Worm (Caenorhabditis elegans) whole organism, early embryonic: ENCODE measurements around the gene C08G5.6.

Source experiments
- B0310.2 ChIP-seq: sonication (generic microtip); optimal IDR thresholded peaks from 2 replicates; lab custom pipeline; 2016; ENCODE audit warnings: mild to moderate bottlenecking, missing genetic modification characterization, missing compliant biosample characterization
- F13C5.2 ChIP-seq: sonication (generic microtip); optimal IDR thresholded peaks from 2 replicates; lab custom pipeline; 2017; ENCODE audit warnings: mild to moderate bottlenecking, missing genetic modification characterization, inconsistent platforms, missing compliant biosample characterization
- aly-1 ChIP-seq: sonication (generic microtip); optimal IDR thresholded peaks from 2 replicates; lab custom pipeline; 2016; ENCODE audit warnings: missing genetic modification characterization, missing compliant biosample characterization
- ama-1 ChIP-seq: fragments of 150-350 bp; optimal IDR thresholded peaks from 2 replicates; lab custom pipeline; 2014
- ceh-13 ChIP-seq: fragments of 200-800 bp; sonication (Bioruptor generic); optimal IDR thresholded peaks from 2 replicates; lab custom pipeline; 2018; ENCODE audit warnings: mild to moderate bottlenecking, missing genetic modification characterization, missing compliant biosample characterization
- ceh-36 ChIP-seq: sonication (generic microtip); optimal IDR thresholded peaks from 2 replicates; lab custom pipeline; 2016; ENCODE audit warnings: missing genetic modification characterization, inconsistent platforms, missing compliant biosample characterization
- ets-7 ChIP-seq: sonication (generic microtip); optimal IDR thresholded peaks from 2 replicates; lab custom pipeline; 2016; ENCODE audit warnings: missing genotype, missing genetic modification characterization, missing compliant biosample characterization
- flt-1 ChIP-seq: fragments of 200-800 bp; sonication (Bioruptor generic); IDR thresholded peaks from 2 replicates; pipeline ENCODE4 v1.3.6; 2022; ENCODE audit warnings: missing genetic modification characterization, missing compliant biosample characterization
- hmbx-1 ChIP-seq: sonication (generic microtip); optimal IDR thresholded peaks from 2 replicates; lab custom pipeline; 2016; ENCODE audit warnings: mild to moderate bottlenecking, missing genetic modification characterization, missing compliant biosample characterization
- hmg-4 ChIP-seq: fragments of 200-800 bp; sonication (Bioruptor generic); optimal IDR thresholded peaks from 2 replicates; lab custom pipeline; 2018; ENCODE audit warnings: mild to moderate bottlenecking, missing genetic modification characterization, missing compliant biosample characterization
- hnd-1 ChIP-seq: sonication (generic microtip); optimal IDR thresholded peaks from 2 replicates; lab custom pipeline; 2016; ENCODE audit warnings: missing genetic modification characterization, missing compliant biosample characterization
- pes-1 ChIP-seq: fragments of 200-800 bp; sonication (Bioruptor generic); IDR thresholded peaks from 2 replicates; pipeline ENCODE4 v1.3.6; 2022; ENCODE audit warnings: missing genetic modification reagents, missing genetic modification characterization, missing compliant biosample characterization
- scrt-1 ChIP-seq: fragments of 200-800 bp; sonication (Bioruptor generic); IDR thresholded peaks from 2 replicates; pipeline ENCODE4 v1.3.6; 2022; ENCODE audit warnings: missing genetic modification characterization, missing compliant biosample characterization
- sea-1 ChIP-seq: fragments of 200-800 bp; sonication (Bioruptor generic); conservative IDR thresholded peaks from 2 replicates; pipeline ENCODE4 v1.3.6; 2022; ENCODE audit warnings: missing genetic modification characterization, missing compliant biosample characterization
- tbx-11 ChIP-seq: fragments of 200-800 bp; sonication (Bioruptor generic); IDR thresholded peaks from 2 replicates; pipeline ENCODE4 v1.3.6; 2022; ENCODE audit warnings: missing genetic modification characterization, missing compliant biosample characterization
- tbx-37 ChIP-seq: fragments of 200-800 bp; sonication (Bioruptor generic); conservative IDR thresholded peaks from 2 replicates; pipeline ENCODE4 v1.3.6; 2022; ENCODE audit warnings: missing genetic modification reagents, missing genetic modification characterization, missing compliant biosample characterization
- tra-4 ChIP-seq: sonication (generic microtip); optimal IDR thresholded peaks from 2 replicates; lab custom pipeline; 2017; ENCODE audit warnings: missing genetic modification characterization, missing compliant biosample characterization

The C08G5.6 gene

ce11 chrII:783532-783931, 13.2 kb downstream of the C08G5.6 start, which contains the start of gene Y39F10A.6:
Gene Y39F10A.6 (minus strand): TSS chrII:783632.
- TF ChIP-seq ets-7 (tag; lab: Kevin White, UChicago), result no peak

- TF ChIP-seq hnd-1 (tag; lab: Kevin White, UChicago) (no peak), scrt-1 (GFP tag; lab: Robert Waterston, UW) (no peak)
Observed at ce11 chrII:786938-787337, 16.6 kb downstream of the C08G5.6 start, which contains the start of gene F46F5.16. Gene F46F5.16 (plus strand): TSS chrII:787238.

- TF ChIP-seq flt-1 (GFP tag; lab: Robert Waterston, UW), result no peak
- no peak for TF ChIP-seq ama-1 (lab: Kevin White, UChicago)
- TF ChIP-seq tbx-11 (GFP tag; lab: Robert Waterston, UW), result no peak
- TF ChIP-seq hmg-4 (GFP tag; lab: Kevin White, UChicago), result no peak
- TF ChIP-seq pes-1 (GFP tag; lab: Robert Waterston, UW), result no peak
- no peak for TF ChIP-seq hmbx-1
- TF ChIP-seq ceh-36, result no peak
- TF ChIP-seq aly-1 (tag; lab: Kevin White, UChicago), result no peak
- TF ChIP-seq ceh-13 (GFP tag; lab: Kevin White, UChicago), result no peak
- no peak for TF ChIP-seq sea-1 (GFP tag; lab: Robert Waterston, UW)
- TF ChIP-seq B0310.2 (tag; lab: Kevin White, UChicago), result no peak
Observed at ce11 chrII:788139-788538, 17.8 kb downstream of the C08G5.6 start, which contains the start of gene F46F5.15. Gene F46F5.15 (plus strand): TSS chrII:788439.

DNA sequence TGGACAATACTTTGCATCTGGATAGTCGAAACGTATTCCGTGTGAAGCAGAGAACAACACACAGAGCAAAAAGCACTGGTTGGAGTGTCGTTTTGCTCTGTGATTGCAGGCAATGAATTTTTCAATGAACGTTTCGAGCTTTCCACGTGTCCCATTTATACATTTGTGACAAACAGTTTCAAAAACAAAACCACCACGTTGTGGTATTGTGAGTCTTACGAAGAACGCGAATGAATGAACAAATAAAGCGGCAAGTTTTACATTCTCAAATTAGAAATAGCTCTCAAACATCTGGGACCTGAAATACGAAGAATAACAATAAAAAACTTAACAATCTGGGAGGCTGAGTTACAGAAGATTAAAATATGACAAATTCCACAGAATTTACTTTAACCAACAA, 21.5 kb downstream of the C08G5.6 start, which contains the start of gene F46F5.1:
F46F5.1 (minus strand) TSS at position 101 of the 400 bp plus-strand sequence.
- TF ChIP-seq pes-1 (GFP tag; lab: Robert Waterston, UW), result no peak

- TF ChIP-seq tbx-11 (GFP tag; lab: Robert Waterston, UW), result no peak
- no peak for TF ChIP-seq ama-1 (lab: Kevin White, UChicago)
- no peak for TF ChIP-seq F13C5.2 (tag; lab: Kevin White, UChicago)
- TF ChIP-seq flt-1 (GFP tag; lab: Robert Waterston, UW), result no peak
- no peak for TF ChIP-seq aly-1 (tag; lab: Kevin White, UChicago)
- TF ChIP-seq ets-7 (tag; lab: Kevin White, UChicago), result no peak
- no peak for TF ChIP-seq hmbx-1
- no peak for TF ChIP-seq hnd-1 (tag; lab: Kevin White, UChicago)
- no peak for TF ChIP-seq ceh-13 (GFP tag; lab: Kevin White, UChicago)
- TF ChIP-seq tbx-37 (GFP tag; lab: Robert Waterston, UW), result no peak
Observed at ce11 chrII:796916-797315, 26.6 kb downstream of the C08G5.6 start.

DNA sequence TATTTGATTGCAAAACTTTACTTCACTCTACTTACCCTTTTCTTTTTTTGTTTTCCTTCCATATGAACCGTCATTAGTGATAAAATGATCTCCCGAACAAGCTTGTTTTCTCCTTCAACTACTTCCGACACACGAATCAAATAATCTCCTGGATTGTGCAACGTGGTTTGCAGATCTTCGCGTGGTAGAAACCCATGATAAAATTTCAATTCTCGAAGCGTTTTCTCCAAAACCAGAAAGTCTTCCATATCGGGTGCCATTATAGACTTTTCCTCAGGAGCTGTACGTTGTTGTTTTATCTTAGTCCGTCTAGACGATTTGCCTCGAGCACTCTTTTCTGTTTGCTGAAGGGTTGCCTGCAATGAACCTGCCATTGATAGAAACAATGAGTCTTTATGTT, 27.1 kb downstream of the C08G5.6 start:
- TF ChIP-seq hnd-1 (tag; lab: Kevin White, UChicago) (no peak), tbx-37 (GFP tag; lab: Robert Waterston, UW) (no peak), sea-1 (GFP tag; lab: Robert Waterston, UW) (no peak), ceh-36 (no peak)

ce11 chrII:799700-800099, 29.3 kb downstream of the C08G5.6 start, which contains the start of gene F46F5.14:
Gene F46F5.14 (plus strand): TSS chrII:800000.
- no peak for TF ChIP-seq aly-1 (tag; lab: Kevin White, UChicago)
- no peak for TF ChIP-seq ets-7 (tag; lab: Kevin White, UChicago)
- no peak for TF ChIP-seq ceh-36
- no peak for TF ChIP-seq hmg-4 (GFP tag; lab: Kevin White, UChicago)
- TF ChIP-seq hnd-1 (tag; lab: Kevin White, UChicago), result no peak
- no peak for TF ChIP-seq sea-1 (GFP tag; lab: Robert Waterston, UW)

DNA sequence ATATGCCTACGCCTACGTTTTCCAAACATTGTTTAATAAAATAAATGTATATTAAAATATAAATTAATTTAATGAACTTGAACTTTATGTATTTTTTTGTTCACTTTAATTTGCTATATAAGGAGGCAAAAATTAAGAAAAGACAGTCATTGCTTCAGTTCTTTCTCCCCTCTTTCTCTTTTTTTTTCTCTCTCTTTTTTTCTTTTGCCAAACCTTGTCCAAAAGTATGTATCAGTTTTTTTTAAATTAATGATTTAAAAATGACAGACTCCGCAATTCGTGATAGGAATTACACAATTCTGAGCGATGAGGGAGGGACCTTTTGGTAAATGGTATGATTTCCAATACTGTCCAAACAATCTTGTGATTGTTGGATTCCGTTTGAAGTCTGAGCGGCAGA, 32.7 kb downstream of the C08G5.6 start, which contains the start of gene F46F5.13:
F46F5.13 (plus strand) TSS at position 301 of the 400 bp plus-strand sequence.
- TF ChIP-seq sea-1 (GFP tag; lab: Robert Waterston, UW), result no peak
- TF ChIP-seq tbx-11 (GFP tag; lab: Robert Waterston, UW), result no peak
- TF ChIP-seq hnd-1 (tag; lab: Kevin White, UChicago), result no peak
- no peak for TF ChIP-seq tra-4 (tag; lab: Kevin White, UChicago)
- TF ChIP-seq aly-1 (tag; lab: Kevin White, UChicago), result no peak
- no peak for TF ChIP-seq hmg-4 (GFP tag; lab: Kevin White, UChicago)
- TF ChIP-seq ama-1 (lab: Kevin White, UChicago), result no peak
- no peak for TF ChIP-seq ets-7 (tag; lab: Kevin White, UChicago)
- no peak for TF ChIP-seq hmbx-1
- no peak for TF ChIP-seq pes-1 (GFP tag; lab: Robert Waterston, UW)
- TF ChIP-seq ceh-36, result no peak
- TF ChIP-seq scrt-1 (GFP tag; lab: Robert Waterston, UW), result no peak
- TF ChIP-seq flt-1 (GFP tag; lab: Robert Waterston, UW), result no peak
- TF ChIP-seq tbx-37 (GFP tag; lab: Robert Waterston, UW), result no peak
- no peak for TF ChIP-seq ceh-13 (GFP tag; lab: Kevin White, UChicago)
- no peak for TF ChIP-seq F13C5.2 (tag; lab: Kevin White, UChicago)
- no peak for TF ChIP-seq B0310.2 (tag; lab: Kevin White, UChicago)

DNA sequence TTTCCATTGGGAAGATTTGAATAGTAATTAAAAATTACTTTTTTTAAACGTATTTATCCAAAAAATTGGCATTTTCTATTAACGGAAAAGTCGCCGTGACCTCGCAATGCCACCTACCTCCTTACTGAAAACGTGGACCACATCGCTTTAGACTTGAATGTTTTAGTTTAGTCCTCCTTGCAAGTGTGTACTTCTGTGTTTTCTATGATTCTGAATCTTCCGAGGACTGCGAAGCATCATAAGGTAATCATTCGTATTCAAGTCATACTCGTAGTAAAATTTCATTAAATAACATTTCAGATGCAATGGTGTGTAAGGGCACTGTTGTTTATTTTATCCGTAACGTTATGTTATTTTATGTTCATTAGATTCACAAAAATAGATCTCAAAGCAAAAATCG, 38.1 kb downstream of the C08G5.6 start, which contains the start of gene F46F5.11:
F46F5.11 (plus strand) TSS at position 301 of the 400 bp plus-strand sequence.
- TF ChIP-seq tra-4 (tag; lab: Kevin White, UChicago), result no peak
- TF ChIP-seq F13C5.2 (tag; lab: Kevin White, UChicago), result no peak
- TF ChIP-seq hmg-4 (GFP tag; lab: Kevin White, UChicago), result no peak
- no peak for TF ChIP-seq aly-1 (tag; lab: Kevin White, UChicago)
- no peak for TF ChIP-seq pes-1 (GFP tag; lab: Robert Waterston, UW)
- no peak for TF ChIP-seq tbx-37 (GFP tag; lab: Robert Waterston, UW)
- TF ChIP-seq ama-1 (lab: Kevin White, UChicago), result no peak
- TF ChIP-seq ceh-36, result no peak
- TF ChIP-seq ceh-13 (GFP tag; lab: Kevin White, UChicago), result no peak
- TF ChIP-seq scrt-1 (GFP tag; lab: Robert Waterston, UW), result no peak
- no peak for TF ChIP-seq sea-1 (GFP tag; lab: Robert Waterston, UW)
- TF ChIP-seq ets-7 (tag; lab: Kevin White, UChicago), result no peak
